Worm (Caenorhabditis elegans): ENCODE data around the gene clc-29.

The clc-29 gene

ce11 chrIII:8312393-8312792 lies 35.3 kb downstream of the clc-29 start, which contains the start of gene F10E9.2:
F10E9.2 (plus strand) TSS chrIII:8312693.
- no peak for TF ChIP-seq hmg-4 (GFP tag; optimal IDR thresholded peaks at IDR 0.05)
- no peak for TF ChIP-seq ceh-36 (tag; optimal IDR thresholded peaks at IDR 0.05)
- TF ChIP-seq tbx-11 (GFP tag; IDR thresholded peaks at IDR 0.05), result no peak
- no peak for TF ChIP-seq hmbx-1 (tag; optimal IDR thresholded peaks at IDR 0.05)
- TF ChIP-seq tbx-37 (GFP tag; conservative IDR thresholded peaks at IDR 0.05), result no peak
- TF ChIP-seq tra-4 (tag; optimal IDR thresholded peaks at IDR 0.05), result no peak
- no peak for TF ChIP-seq ets-7 (tag; optimal IDR thresholded peaks at IDR 0.05)

- TF ChIP-seq B0310.2 (tag; optimal IDR thresholded peaks at IDR 0.05), result no peak
- no peak for TF ChIP-seq hmbx-1 (tag; optimal IDR thresholded peaks at IDR 0.05)
- no peak for TF ChIP-seq tra-4 (tag; optimal IDR thresholded peaks at IDR 0.05)
- TF ChIP-seq tbx-37 (GFP tag; conservative IDR thresholded peaks at IDR 0.05), result no peak
- TF ChIP-seq tbx-11 (GFP tag; IDR thresholded peaks at IDR 0.05), result no peak
- no peak for TF ChIP-seq hnd-1 (tag; optimal IDR thresholded peaks at IDR 0.05)
- no peak for TF ChIP-seq hmg-4 (GFP tag; optimal IDR thresholded peaks at IDR 0.05)
- no peak for TF ChIP-seq scrt-1 (GFP tag; IDR thresholded peaks at IDR 0.05)
- TF ChIP-seq aly-1 (tag; optimal IDR thresholded peaks at IDR 0.05), result no peak
- no peak for TF ChIP-seq ets-7 (tag; optimal IDR thresholded peaks at IDR 0.05)
- no peak for TF ChIP-seq sea-1 (GFP tag; conservative IDR thresholded peaks at IDR 0.05)
Measured at ce11 chrIII:8310239-8311057, 37.3 kb downstream of the clc-29 start, which contains the start of gene F10E9.3. F10E9.3 (plus strand) TSS chrIII:8311007.

- no peak for TF ChIP-seq aly-1 (tag; optimal IDR thresholded peaks at IDR 0.05)
Measured at ce11 chrIII:8308238-8308637, 39.5 kb downstream of the clc-29 start, which contains the start of gene F10E9.4. F10E9.4 (plus strand) TSS chrIII:8308538.

- TF ChIP-seq flt-1 (GFP tag; IDR thresholded peaks at IDR 0.05) (no peak), ceh-36 (tag; optimal IDR thresholded peaks at IDR 0.05) (no peak), tbx-37 (GFP tag; conservative IDR thresholded peaks at IDR 0.05) (peak; percentile 93), F13C5.2 (tag; optimal IDR thresholded peaks at IDR 0.05) (no peak), scrt-1 (GFP tag; IDR thresholded peaks at IDR 0.05) (no peak), pes-1 (GFP tag; IDR thresholded peaks at IDR 0.05) (peak; percentile 75)
Measured at ce11 chrIII:8307356-8307755, 40.4 kb downstream of the clc-29 start, which contains the start of the genes F10E9.7 and F10E9.5. F10E9.7 (minus strand) TSS chrIII:8307441. F10E9.5 (plus strand) TSS chrIII:8307592.

ce11 chrIII:8305816-8306215 lies 41.9 kb downstream of the clc-29 start:
- no peak for TF ChIP-seq tra-4 (tag; optimal IDR thresholded peaks at IDR 0.05)
- no peak for TF ChIP-seq tbx-11 (GFP tag; IDR thresholded peaks at IDR 0.05)
- TF ChIP-seq pes-1 (GFP tag; IDR thresholded peaks at IDR 0.05), result no peak
- TF ChIP-seq B0310.2 (tag; optimal IDR thresholded peaks at IDR 0.05), result no peak
- no peak for TF ChIP-seq F13C5.2 (tag; optimal IDR thresholded peaks at IDR 0.05)

ce11 chrIII:8305304-8305703 lies 42.4 kb downstream of the clc-29 start:
- no peak for TF ChIP-seq pes-1 (GFP tag; IDR thresholded peaks at IDR 0.05)
- TF ChIP-seq aly-1 (tag; optimal IDR thresholded peaks at IDR 0.05), result no peak
- TF ChIP-seq ceh-13 (GFP tag; optimal IDR thresholded peaks at IDR 0.05), result no peak
- no peak for TF ChIP-seq ama-1 (optimal IDR thresholded peaks at IDR 0.05)
- no peak for TF ChIP-seq scrt-1 (GFP tag; IDR thresholded peaks at IDR 0.05)
- no peak for TF ChIP-seq tbx-37 (GFP tag; conservative IDR thresholded peaks at IDR 0.05)

- no peak for TF ChIP-seq ama-1 (optimal IDR thresholded peaks at IDR 0.05)
- no peak for TF ChIP-seq scrt-1 (GFP tag; IDR thresholded peaks at IDR 0.05)
- TF ChIP-seq tbx-37 (GFP tag; conservative IDR thresholded peaks at IDR 0.05), result no peak
- no peak for TF ChIP-seq tbx-11 (GFP tag; IDR thresholded peaks at IDR 0.05)
Measured at ce11 chrIII:8303440-8303839, 44.3 kb downstream of the clc-29 start.

- TF ChIP-seq tra-4 (tag; optimal IDR thresholded peaks at IDR 0.05), result no peak
- TF ChIP-seq aly-1 (tag; optimal IDR thresholded peaks at IDR 0.05), result no peak
Measured at ce11 chrIII:8300860-8301396, 46.8 kb downstream of the clc-29 start.

- TF ChIP-seq hnd-1 (tag; optimal IDR thresholded peaks at IDR 0.05) (no peak), aly-1 (tag; optimal IDR thresholded peaks at IDR 0.05) (no peak), flt-1 (GFP tag; IDR thresholded peaks at IDR 0.05) (no peak), B0310.2 (tag; optimal IDR thresholded peaks at IDR 0.05) (no peak), ceh-13 (GFP tag; optimal IDR thresholded peaks at IDR 0.05) (no peak), tra-4 (tag; optimal IDR thresholded peaks at IDR 0.05) (no peak), scrt-1 (GFP tag; IDR thresholded peaks at IDR 0.05) (no peak), hmg-4 (GFP tag; optimal IDR thresholded peaks at IDR 0.05) (no peak), tbx-11 (GFP tag; IDR thresholded peaks at IDR 0.05) (no peak), ets-7 (tag; optimal IDR thresholded peaks at IDR 0.05) (no peak), sea-1 (GFP tag; conservative IDR thresholded peaks at IDR 0.05) (no peak), tbx-37 (GFP tag; conservative IDR thresholded peaks at IDR 0.05) (no peak), hmbx-1 (tag; optimal IDR thresholded peaks at IDR 0.05) (no peak), ceh-36 (tag; optimal IDR thresholded peaks at IDR 0.05) (no peak), F13C5.2 (tag; optimal IDR thresholded peaks at IDR 0.05) (no peak), pes-1 (GFP tag; IDR thresholded peaks at IDR 0.05) (no peak), ama-1 (optimal IDR thresholded peaks at IDR 0.05) (no peak)
Measured at ce11 chrIII:8299734-8300133, 48.0 kb downstream of the clc-29 start.

Measured in whole organism, early embryonic.